Worm (Caenorhabditis elegans) whole organism, L3 larva: Measurements from ENCODE around the gene EGAP1.5.
A peak's percentile ranks its signal among the peaks of the same experiment; 100 is the strongest.

Experiments
- ama-1 ChIP-seq: fragments of 150-350 bp; optimal IDR thresholded peaks from 2 replicates; lab custom pipeline; 2018
- ceh-82 ChIP-seq: fragments of 150-350 bp; optimal IDR thresholded peaks from 2 replicates; lab custom pipeline; 2014; ENCODE audit warnings: missing biosample characterization, missing genetic modification characterization
- lin-15B ChIP-seq: fragments of 150-350 bp; optimal IDR thresholded peaks from 2 replicates; lab custom pipeline; 2014; ENCODE audit warnings: missing biosample characterization, missing genetic modification characterization
- skn-1 ChIP-seq: fragments of 150-350 bp; optimal IDR thresholded peaks from 2 replicates; lab custom pipeline; 2014; ENCODE audit warnings: missing biosample characterization, missing genetic modification characterization
- snpc-4 ChIP-seq: fragments of 150-350 bp; optimal IDR thresholded peaks from 2 replicates; lab custom pipeline; 2014; ENCODE audit warnings: missing biosample characterization, missing genetic modification characterization
- unc-62 ChIP-seq: fragments of 150-350 bp; sonication (generic microtip); optimal IDR thresholded peaks from 4 replicates; lab custom pipeline; 2014; ENCODE audit warnings: missing biosample characterization, missing genetic modification reagents, missing genetic modification characterization
- zag-1 ChIP-seq: fragments of 150-350 bp; optimal IDR thresholded peaks from 2 replicates; lab custom pipeline; 2014; ENCODE audit warnings: missing biosample characterization, missing genetic modification characterization
- ztf-11 ChIP-seq: fragments of 150-350 bp; optimal IDR thresholded peaks from 2 replicates; lab custom pipeline; 2014; ENCODE audit warnings: missing biosample characterization, missing genetic modification characterization

- TF ChIP-seq ama-1 (peak; percentile 59), lin-15B (tag; lab: Kevin White, UChicago) (no peak), skn-1 (no peak), snpc-4 (no peak), unc-62 (GFP tag; lab: Kevin White, UChicago) (no peak), ceh-82 (peak; percentile 15), zag-1 (no peak), ztf-11 (tag; lab: Kevin White, UChicago) (no peak)
Observed at ce11 chrIII:5939453-5940296, 8.2 kb downstream of the EGAP1.5 start, which contains the start of gene ubq-1.
